Fruit fly (Drosophila melanogaster): Measurements from ENCODE around the gene CG15169.

Gene CG15169

DNA sequence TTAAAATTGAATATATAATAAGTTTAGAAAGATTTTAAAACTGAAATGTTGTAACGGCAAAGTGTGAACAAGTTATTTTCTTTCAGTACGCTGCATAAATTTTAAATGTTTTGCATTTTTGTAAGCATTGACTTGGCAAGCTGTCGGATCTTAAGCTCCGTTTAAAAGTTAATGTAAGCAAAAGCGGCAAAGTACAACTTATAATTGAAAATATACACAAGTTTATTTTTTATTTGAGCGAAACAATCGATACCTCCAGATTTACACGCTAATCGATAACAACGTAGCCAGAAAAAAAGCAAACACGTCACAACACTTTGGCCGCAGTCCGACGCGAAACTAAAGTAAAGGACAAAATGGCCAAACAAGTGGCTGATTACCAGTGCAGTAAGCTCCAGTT lies 50.8 kb downstream of the CG15169 start, which contains the start of gene Catsup (continued):
- no peak for TF ChIP-seq CG13775 (GFP tag; optimal IDR thresholded peaks at IDR 0.05)
- TF ChIP-seq tup (GFP tag; optimal IDR thresholded peaks at IDR 0.05): no peak
- TF ChIP-seq CG34422 (GFP tag; IDR thresholded peaks at IDR 0.05): no peak
- no peak for TF ChIP-seq CG7839 (tag; optimal IDR thresholded peaks at IDR 0.05)
- no peak for TF ChIP-seq CG9609 (GFP tag; optimal IDR thresholded peaks at IDR 0.05)
- TF ChIP-seq Hmr (GFP tag; optimal IDR thresholded peaks at IDR 0.05): no peak
- TF ChIP-seq trem (tag; optimal IDR thresholded peaks at IDR 0.05): peak; percentile 16
- peak; percentile 29 for TF ChIP-seq Med (GFP tag)
- no peak for TF ChIP-seq CG6854 (GFP tag; optimal IDR thresholded peaks at IDR 0.05)
- no peak for TF ChIP-seq Drgx (GFP tag; IDR thresholded peaks at IDR 0.05)
- no peak for TF ChIP-seq dmrt11E (tag; optimal IDR thresholded peaks at IDR 0.05)
- TF ChIP-seq bsh (GFP tag; optimal IDR thresholded peaks at IDR 0.05): no peak
- TF ChIP-seq E2f2 (GFP tag; IDR thresholded peaks at IDR 0.05): peak; percentile 39; the same call in 1 of the 2 replicates
- no peak for TF ChIP-seq CG2199 (GFP tag; IDR thresholded peaks at IDR 0.05)
- no peak for TF ChIP-seq Blimp-1 (GFP tag; optimal IDR thresholded peaks at IDR 0.05)
- no peak for TF ChIP-seq Tbp (GFP tag; optimal IDR thresholded peaks at IDR 0.05)
- no peak for TF ChIP-seq so (GFP tag; IDR thresholded peaks at IDR 0.05)
- no peak for TF ChIP-seq luna (GFP tag; optimal IDR thresholded peaks at IDR 0.05)
- TF ChIP-seq Hr39 (optimal IDR thresholded peaks at IDR 0.05): no peak
- no peak for TF ChIP-seq CG14441 (GFP tag; IDR thresholded peaks at IDR 0.05)
- TF ChIP-seq knrl (GFP tag; IDR thresholded peaks at IDR 0.05; ENCODE audit: partially characterized antibody): peak; percentile 75
- peak; percentile 12 for TF ChIP-seq HmgZ (tag; optimal IDR thresholded peaks at IDR 0.05)
- TF ChIP-seq odd (GFP tag; optimal IDR thresholded peaks at IDR 0.05): no peak
- TF ChIP-seq Antp (GFP tag; optimal IDR thresholded peaks at IDR 0.05): no peak
- TF ChIP-seq phol (tag; optimal IDR thresholded peaks at IDR 0.05): peak; percentile 17
- peak; percentile 61 for TF ChIP-seq inv (GFP tag; IDR thresholded peaks at IDR 0.05; ENCODE audit: partially characterized antibody)
- TF ChIP-seq Side (GFP tag; optimal IDR thresholded peaks at IDR 0.05): no peak
- no peak for TF ChIP-seq peb (GFP tag; IDR thresholded peaks at IDR 0.05)
- no peak for TF ChIP-seq disco-r (GFP tag; optimal IDR thresholded peaks at IDR 0.05)
- no peak for TF ChIP-seq NFAT (GFP tag; IDR thresholded peaks at IDR 0.05)
- TF ChIP-seq vfl (GFP tag; optimal IDR thresholded peaks at IDR 0.05): no peak
- TF ChIP-seq sens-2 (GFP tag; IDR thresholded peaks at IDR 0.05): no peak
- no peak for TF ChIP-seq toy (GFP tag; IDR thresholded peaks at IDR 0.05)
- TF ChIP-seq ro (GFP tag; IDR thresholded peaks at IDR 0.05): no peak
- peak; percentile 82 for TF ChIP-seq CG7357 (GFP tag; IDR thresholded peaks at IDR 0.05)
- TF ChIP-seq CG4854 (GFP tag; optimal IDR thresholded peaks at IDR 0.05): no peak
- no peak for TF ChIP-seq CG10321 (GFP tag; IDR thresholded peaks at IDR 0.05)
- TF ChIP-seq CG12744 (GFP tag; optimal IDR thresholded peaks at IDR 0.05): no peak
- TF ChIP-seq MESR4 (GFP tag; optimal IDR thresholded peaks at IDR 0.05): peak; percentile 54
- no peak for TF ChIP-seq abd-A (tag; optimal IDR thresholded peaks at IDR 0.05)
- TF ChIP-seq CrebB (tag; optimal IDR thresholded peaks at IDR 0.05): no peak
- TF ChIP-seq row (GFP tag; IDR thresholded peaks at IDR 0.05): peak; percentile 14; the same call in 1 of the 3 replicates
- TF ChIP-seq CG10366 (GFP tag; IDR thresholded peaks at IDR 0.05): no peak
- TF ChIP-seq CG18599 (GFP tag; optimal IDR thresholded peaks at IDR 0.05): no peak
- peak; percentile 57; the same call in 1 of the 3 replicates for TF ChIP-seq Opbp (GFP tag; IDR thresholded peaks at IDR 0.05; ENCODE audit: partially characterized antibody)
- no peak for TF ChIP-seq CG10462 (GFP tag; optimal IDR thresholded peaks at IDR 0.05)
- TF ChIP-seq Rx (GFP tag; IDR thresholded peaks at IDR 0.05): no peak
- no peak for TF ChIP-seq aop (GFP tag; IDR thresholded peaks at IDR 0.05)
- TF ChIP-seq ftz-f1 (GFP tag; optimal IDR thresholded peaks at IDR 0.05): no peak
- no peak for TF ChIP-seq CG6813 (GFP tag; optimal IDR thresholded peaks at IDR 0.05)
- TF ChIP-seq sens (GFP tag): peak; percentile 72
- no peak for TF ChIP-seq CG11723 (GFP tag; optimal IDR thresholded peaks at IDR 0.05)
- no peak for TF ChIP-seq CG4328 (GFP tag; optimal IDR thresholded peaks at IDR 0.05)

All from whole organism, embryonic.